Fruit fly (Drosophila melanogaster): ENCODE data around the gene Dph2.

Dph2 gene

DNA sequence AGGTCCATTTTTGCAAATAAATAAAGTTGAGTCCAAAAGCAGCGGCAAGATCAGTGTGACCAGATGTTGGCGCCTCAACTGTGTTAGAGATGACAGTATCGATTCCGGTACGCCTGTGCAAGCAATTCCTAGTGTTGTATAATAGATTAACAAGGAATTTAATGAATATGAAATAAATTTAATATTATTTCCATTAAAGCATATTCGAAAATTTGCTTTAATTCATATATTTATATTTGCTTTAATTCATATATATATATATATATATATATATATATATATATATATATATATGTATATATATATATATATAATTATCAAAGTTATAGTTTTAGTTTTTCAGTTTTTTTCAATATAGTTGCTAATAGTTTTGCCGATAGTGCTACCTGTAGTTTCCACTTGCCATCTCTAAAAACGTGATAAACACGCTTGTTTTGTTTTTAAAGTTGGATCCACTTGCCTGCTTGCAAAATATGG, 4.6 kb upstream of the Dph2 start, which contains the start of the genes Nup93-2 and CG3817 (continued):
- TF ChIP-seq Pdp1 (GFP tag; optimal IDR thresholded peaks at IDR 0.05) (peak; percentile 68 to 76), CG4282 (GFP tag; optimal IDR thresholded peaks at IDR 0.05) (no peak), wor (GFP tag; IDR thresholded peaks at IDR 0.05) (no peak), CG34422 (GFP tag; IDR thresholded peaks at IDR 0.05) (peak; percentile 71; the same call in 1 of the 3 replicates), chm (GFP tag; IDR thresholded peaks at IDR 0.05) (no peak), stwl (tag; optimal IDR thresholded peaks at IDR 0.05) (peak; percentile 81), da (GFP tag; optimal IDR thresholded peaks at IDR 0.05) (no peak), tx (GFP tag; optimal IDR thresholded peaks at IDR 0.05) (no peak), sens-2 (GFP tag; IDR thresholded peaks at IDR 0.05) (no peak), Fer1 (GFP tag; optimal IDR thresholded peaks at IDR 0.05) (no peak), Aef1 (GFP tag; IDR thresholded peaks at IDR 0.05) (peak; percentile 84), ham (GFP tag; IDR thresholded peaks at IDR 0.05) (no peak), CG4617 (GFP tag; optimal IDR thresholded peaks at IDR 0.05; ENCODE audit: borderline replicate concordance) (no peak), tna (GFP tag; IDR thresholded peaks at IDR 0.05; ENCODE audit: partially characterized antibody) (no peak), HLH54F (GFP tag; optimal IDR thresholded peaks at IDR 0.05) (peak; percentile 43), CG12219 (GFP tag; optimal IDR thresholded peaks at IDR 0.05) (no peak), Side (GFP tag; optimal IDR thresholded peaks at IDR 0.05) (no peak), Asciz (GFP tag; optimal IDR thresholded peaks at IDR 0.05) (no peak), CG12391 (tag; optimal IDR thresholded peaks at IDR 0.05) (peak; percentile 13), CG6854 (GFP tag; optimal IDR thresholded peaks at IDR 0.05) (no peak), Mrtf (GFP tag; IDR thresholded peaks at IDR 0.05) (peak; percentile 67), btn (GFP tag; optimal IDR thresholded peaks at IDR 0.05) (no peak), unpg (GFP tag; optimal IDR thresholded peaks at IDR 0.05) (peak; percentile 76), lilli (GFP tag; optimal IDR thresholded peaks at IDR 0.05) (peak; percentile 40), CG13894 (tag; optimal IDR thresholded peaks at IDR 0.05) (peak; percentile 33), CG11456 (GFP tag; IDR thresholded peaks at IDR 0.05) (peak; percentile 77; the same call in 2 of the 3 replicates), CG10209 (GFP tag; optimal IDR thresholded peaks at IDR 0.05) (peak; percentile 36), Camta (GFP tag; optimal IDR thresholded peaks at IDR 0.05) (peak; percentile 19), CG2712 (tag; optimal IDR thresholded peaks at IDR 0.05) (peak; percentile 78), CG13296 (GFP tag; optimal IDR thresholded peaks at IDR 0.05) (peak; percentile 75), slou (GFP tag; optimal IDR thresholded peaks at IDR 0.05) (peak; percentile 42), lola (GFP tag; optimal IDR thresholded peaks at IDR 0.05) (no peak), Dp (GFP tag; optimal IDR thresholded peaks at IDR 0.05) (peak; percentile 42), CG14710 (tag; optimal IDR thresholded peaks at IDR 0.05) (peak; percentile 30), CG13123 (GFP tag; optimal IDR thresholded peaks at IDR 0.05) (no peak), CG10366 (GFP tag; IDR thresholded peaks at IDR 0.05) (peak; percentile 56), CG30403 (GFP tag; optimal IDR thresholded peaks at IDR 0.05) (peak; percentile 88), gsb (GFP tag; IDR thresholded peaks at IDR 0.05) (no peak; the same call in 1 of the 2 replicates), CG6272 (GFP tag; IDR thresholded peaks at IDR 0.05) (peak; percentile 81), HLH4C (GFP tag; IDR thresholded peaks at IDR 0.05; ENCODE audit: partially characterized antibody) (peak; percentile 39; the same call in 1 of the 3 replicates), CG2129 (GFP tag; IDR thresholded peaks at IDR 0.05; ENCODE audit: partially characterized antibody) (peak; percentile 61), fd64A (GFP tag; optimal IDR thresholded peaks at IDR 0.05) (no peak), Scr (GFP tag; IDR thresholded peaks at IDR 0.05; ENCODE audit: partially characterized antibody) (peak; percentile 81), CG10979 (tag; optimal IDR thresholded peaks at IDR 0.05) (no peak), CG42726 (GFP tag; IDR thresholded peaks at IDR 0.05; ENCODE audit: partially characterized antibody) (no peak), CG31224 (GFP tag; IDR thresholded peaks at IDR 0.05) (no peak), Neu2 (GFP tag; optimal IDR thresholded peaks at IDR 0.05; ENCODE audit: borderline replicate concordance) (no peak), Usf (GFP tag; optimal IDR thresholded peaks at IDR 0.05) (peak; percentile 56), E2f2 (GFP tag; IDR thresholded peaks at IDR 0.05) (peak; percentile 43), CG10431 (GFP tag; optimal IDR thresholded peaks at IDR 0.05) (no peak)

All from whole organism, embryonic.